Worm (Caenorhabditis elegans) whole organism, late embryonic: ENCODE results near the gene ash-2.

Experiments used
- C38D4.7 ChIP-seq: fragments of 200-800 bp; sonication (Bioruptor generic); optimal IDR thresholded peaks from 2 replicates; lab custom pipeline; 2018; ENCODE audit warnings: mild to moderate bottlenecking, missing genetic modification characterization, moderate library complexity, missing compliant biosample characterization
- F13H6.1 ChIP-seq: sonication (generic microtip); optimal IDR thresholded peaks from 2 replicates; lab custom pipeline; 2016; ENCODE audit warnings: missing genetic modification characterization, missing compliant biosample characterization
- K02D7.2 ChIP-seq: sonication (generic microtip); optimal IDR thresholded peaks from 2 replicates; lab custom pipeline; 2017; ENCODE audit warnings: mild to moderate bottlenecking, missing genetic modification characterization, missing compliant biosample characterization
- K09A11.1 ChIP-seq: sonication (generic microtip); optimal IDR thresholded peaks from 2 replicates; lab custom pipeline; 2017; ENCODE audit warnings: antibody characterized with exemption, mild to moderate bottlenecking, missing genetic modification characterization, missing compliant biosample characterization; ENCODE audit not compliant: insufficient read depth
- T23F11.4 ChIP-seq: fragments of 200-800 bp; sonication (Bioruptor generic); optimal IDR thresholded peaks from 2 replicates; lab custom pipeline; 2018; ENCODE audit warnings: mild to moderate bottlenecking, missing genetic modification characterization, missing compliant biosample characterization
- ama-1 ChIP-seq: fragments of 150-350 bp; optimal IDR thresholded peaks from 2 replicates; lab custom pipeline; 2014
- ceh-18 ChIP-seq: sonication (generic microtip); optimal IDR thresholded peaks from 2 replicates; lab custom pipeline; 2016; ENCODE audit warnings: missing genetic modification characterization, missing compliant biosample characterization
- ceh-19 ChIP-seq: fragments of 200-800 bp; sonication (Bioruptor generic); optimal IDR thresholded peaks from 2 replicates; lab custom pipeline; 2018; ENCODE audit warnings: mild to moderate bottlenecking, missing genetic modification characterization, missing compliant biosample characterization
- ceh-2 ChIP-seq: sonication (generic microtip); optimal IDR thresholded peaks from 2 replicates; lab custom pipeline; 2016; ENCODE audit warnings: missing genotype, missing genetic modification characterization, missing compliant biosample characterization
- ceh-30 ChIP-seq: fragments of 150-350 bp; optimal IDR thresholded peaks from 2 replicates; lab custom pipeline; 2014; ENCODE audit warnings: missing biosample characterization, missing genetic modification characterization
- ceh-34 ChIP-seq: sonication (generic microtip); optimal IDR thresholded peaks from 2 replicates; lab custom pipeline; 2016; ENCODE audit warnings: mild to moderate bottlenecking, missing genetic modification characterization, missing compliant biosample characterization
- ceh-45 ChIP-seq: fragments of 200-800 bp; sonication (Bioruptor generic); IDR thresholded peaks from 2 replicates; pipeline ENCODE4 v1.3.6; 2022; ENCODE audit warnings: missing genetic modification reagents, missing genetic modification characterization, missing compliant biosample characterization
- ceh-6 ChIP-seq: fragments of 200-800 bp; sonication (Bioruptor generic); optimal IDR thresholded peaks from 2 replicates; lab custom pipeline; 2018; ENCODE audit warnings: mild to moderate bottlenecking, missing genetic modification characterization, missing compliant biosample characterization
- ceh-9 ChIP-seq: sonication (generic microtip); optimal IDR thresholded peaks from 2 replicates; lab custom pipeline; 2016; ENCODE audit warnings: mild to moderate bottlenecking, missing genetic modification characterization, inconsistent platforms, missing compliant biosample characterization
- dve-1 ChIP-seq: sonication (generic microtip); optimal IDR thresholded peaks from 2 replicates; lab custom pipeline; 2017; ENCODE audit warnings: antibody characterized with exemption, mild to moderate bottlenecking, missing genetic modification characterization, missing compliant biosample characterization
- elt-2 ChIP-seq: sonication (generic microtip); optimal IDR thresholded peaks from 2 replicates; lab custom pipeline; 2016; ENCODE audit warnings: missing genetic modification reagents, missing genetic modification characterization, missing compliant biosample characterization
- eyg-1 ChIP-seq: sonication (generic microtip); optimal IDR thresholded peaks from 2 replicates; lab custom pipeline; 2016; ENCODE audit warnings: missing genotype, missing genetic modification characterization, missing compliant biosample characterization
- gmeb-2 ChIP-seq: sonication (generic microtip); optimal IDR thresholded peaks from 2 replicates; lab custom pipeline; 2016; ENCODE audit warnings: missing genetic modification characterization, inconsistent platforms, missing compliant biosample characterization
- hlh-15 ChIP-seq: sonication (generic microtip); optimal IDR thresholded peaks from 2 replicates; lab custom pipeline; 2016; ENCODE audit warnings: missing genetic modification characterization, missing compliant biosample characterization
- hlh-8 ChIP-seq: sonication (generic microtip); optimal IDR thresholded peaks from 2 replicates; lab custom pipeline; 2016; ENCODE audit warnings: missing genotype, missing genetic modification characterization, missing compliant biosample characterization
- mec-3 ChIP-seq: sonication (generic microtip); optimal IDR thresholded peaks from 2 replicates; lab custom pipeline; 2016; ENCODE audit warnings: borderline replicate concordance, missing genetic modification characterization, missing compliant biosample characterization
- nfya-1 ChIP-seq: sonication (generic microtip); optimal IDR thresholded peaks from 2 replicates; lab custom pipeline; 2017; ENCODE audit warnings: missing genetic modification characterization, mild to moderate bottlenecking, missing compliant biosample characterization, antibody characterized with exemption, moderate library complexity
- nhr-232 ChIP-seq: sonication (generic microtip); optimal IDR thresholded peaks from 2 replicates; lab custom pipeline; 2016; ENCODE audit warnings: missing genetic modification characterization, missing compliant biosample characterization
- odd-2 ChIP-seq: sonication (generic microtip); optimal IDR thresholded peaks from 2 replicates; lab custom pipeline; 2017; ENCODE audit warnings: antibody characterized with exemption, mild to moderate bottlenecking, missing genetic modification characterization, missing compliant biosample characterization
- pat-9 ChIP-seq: fragments of 200-800 bp; sonication (Bioruptor generic); optimal IDR thresholded peaks from 2 replicates; lab custom pipeline; 2018; ENCODE audit warnings: mild to moderate bottlenecking, missing genetic modification characterization, moderate library complexity, missing compliant biosample characterization
- pax-1 ChIP-seq: fragments of 150-350 bp; optimal IDR thresholded peaks from 2 replicates; lab custom pipeline; 2014; ENCODE audit warnings: missing biosample characterization, missing genetic modification characterization
- ref-2 ChIP-seq: sonication (generic microtip); optimal IDR thresholded peaks from 2 replicates; lab custom pipeline; 2016; ENCODE audit warnings: missing genetic modification characterization, missing compliant biosample characterization
- rnt-1 ChIP-seq: sonication (generic microtip); optimal IDR thresholded peaks from 2 replicates; lab custom pipeline; 2016; ENCODE audit warnings: missing genetic modification characterization, missing compliant biosample characterization
- sdc-2 ChIP-seq: sonication (generic microtip); optimal IDR thresholded peaks from 2 replicates; lab custom pipeline; 2016; ENCODE audit warnings: missing genotype, missing genetic modification characterization, missing compliant biosample characterization
- sox-4 ChIP-seq: sonication (generic microtip); optimal IDR thresholded peaks from 2 replicates; lab custom pipeline; 2017; ENCODE audit warnings: mild to moderate bottlenecking, missing genetic modification characterization, inconsistent platforms, missing compliant biosample characterization
- syd-9 ChIP-seq: sonication (generic microtip); optimal IDR thresholded peaks from 2 replicates; lab custom pipeline; 2016; ENCODE audit warnings: mild to moderate bottlenecking, missing genetic modification characterization, moderate library complexity, missing compliant biosample characterization
- ttx-3 ChIP-seq: sonication (generic microtip); optimal IDR thresholded peaks from 2 replicates; lab custom pipeline; 2016; ENCODE audit warnings: missing genetic modification reagents, missing genetic modification characterization, missing compliant biosample characterization
- unc-3 ChIP-seq, 2 experiments: fragments of 200-800 bp in 1 of 2; sonication (Bioruptor generic) in 1 of 2; sonication (generic microtip) in 1 of 2; conservative IDR thresholded peaks in 1 of 2; optimal IDR thresholded peaks in 1 of 2; 2 replicates each; pipeline versions ENCODE4 v1.3.6 to Lab custom; 2016 to 2022; ENCODE audit warnings: missing compliant biosample characterization in 2 of 2, missing genetic modification characterization in 2 of 2, missing genetic modification reagents in 1 of 2
- unc-42 ChIP-seq: sonication (generic microtip); optimal IDR thresholded peaks from 2 replicates; lab custom pipeline; 2016; ENCODE audit warnings: missing genotype, missing genetic modification characterization, missing compliant biosample characterization
- unc-86 ChIP-seq: sonication (generic microtip); optimal IDR thresholded peaks from 2 replicates; lab custom pipeline; 2016; ENCODE audit warnings: missing genetic modification characterization, missing compliant biosample characterization

Gene ash-2

DNA sequence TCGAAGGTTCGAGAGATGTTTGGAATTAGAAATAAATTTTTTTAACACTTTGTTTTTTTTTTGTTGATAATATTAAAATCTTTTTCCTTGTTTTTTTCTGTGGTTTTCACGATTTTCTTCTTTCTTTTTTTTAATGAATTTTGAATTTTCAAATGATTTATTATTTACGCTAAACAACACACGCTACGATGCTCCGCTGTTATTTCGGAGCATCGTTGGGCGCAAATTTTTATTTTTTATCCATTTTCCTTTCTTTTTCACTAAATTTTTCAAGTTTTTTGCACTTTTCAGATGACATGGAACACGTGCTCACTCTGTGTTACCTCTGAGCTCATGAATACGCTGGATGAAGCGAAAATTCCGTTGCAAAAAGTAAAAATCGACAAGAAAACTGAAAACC lies 17.6 kb upstream of the ash-2 start, which contains the start of the genes W03C9.1 and W03C9.2:
Gene W03C9.1, minus strand, starts transcription at position 46 of the 400 bp plus-strand sequence.
Gene W03C9.2, plus strand, starts transcription at position 286 of the 400 bp plus-strand sequence.
- TF ChIP-seq nfya-1 (tag; lab: Kevin White, UChicago) (no peak), K02D7.2 (tag; lab: Kevin White, UChicago) (no peak), pat-9 (tag; lab: Kevin White, UChicago) (no peak), nhr-232 (tag; lab: Kevin White, UChicago) (no peak), ceh-45 (GFP tag; lab: Robert Waterston, UW) (no peak), syd-9 (tag; lab: Kevin White, UChicago) (no peak), hlh-8 (tag; lab: Kevin White, UChicago) (no peak), ttx-3 (tag; lab: Kevin White, UChicago) (no peak), ceh-2 (tag; lab: Kevin White, UChicago) (no peak), ceh-34 (no peak), ceh-30 (tag; lab: Kevin White, UChicago) (no peak), T23F11.4 (GFP tag; lab: Kevin White, UChicago) (no peak), ceh-19 (GFP tag; lab: Kevin White, UChicago) (no peak)

DNA sequence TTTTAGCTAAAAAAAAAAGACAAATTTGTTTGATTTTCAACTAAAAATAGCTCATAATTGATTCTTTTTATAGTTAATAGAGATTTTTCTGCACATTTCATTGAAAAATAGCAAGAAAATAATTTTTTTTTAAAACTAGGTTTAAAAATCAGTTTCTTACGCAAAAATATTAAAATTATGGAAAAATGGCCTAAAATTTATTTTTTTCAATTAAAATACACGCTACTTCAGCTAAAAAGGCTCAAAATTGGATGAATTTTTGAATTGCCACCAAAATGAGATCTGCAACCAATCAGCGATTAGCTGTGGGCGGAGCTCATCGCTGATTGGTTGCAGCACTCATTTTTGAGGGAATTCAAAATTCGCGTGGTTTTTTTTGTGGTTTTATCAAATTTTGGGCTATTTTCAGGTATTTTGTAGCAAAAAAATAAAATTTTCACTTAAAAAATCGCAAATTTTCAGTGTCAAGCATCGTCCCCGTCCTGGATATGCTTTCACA lies 16.5 kb upstream of the ash-2 start:
- TF ChIP-seq ttx-3 (tag; lab: Kevin White, UChicago): no peak
- peak; percentile 84 for TF ChIP-seq nfya-1 (tag; lab: Kevin White, UChicago)
- TF ChIP-seq eyg-1 (tag; lab: Kevin White, UChicago): no peak
- no peak for TF ChIP-seq hlh-15

DNA sequence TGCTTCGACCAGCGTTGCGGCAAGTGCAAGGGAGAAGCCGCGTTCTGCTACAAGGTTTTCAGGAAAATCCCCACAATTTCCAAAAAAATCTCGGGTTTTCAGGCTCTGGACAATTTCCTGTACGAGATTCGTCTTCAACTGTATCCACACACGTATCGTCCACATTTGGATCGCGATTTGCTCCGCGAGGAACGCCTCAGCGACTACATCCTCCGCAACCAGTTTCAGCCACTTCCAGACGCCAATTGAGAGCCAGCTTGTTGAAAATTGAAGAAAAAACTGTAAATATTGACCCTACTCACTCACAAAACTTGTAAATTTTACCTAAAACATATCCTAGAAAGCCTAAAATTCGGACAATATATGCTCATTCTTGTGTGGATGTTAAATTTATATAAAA lies 14.8 kb upstream of the ash-2 start:
- TF ChIP-seq unc-42 (tag; lab: Kevin White, UChicago) (no peak), ceh-18 (no peak), K02D7.2 (tag; lab: Kevin White, UChicago) (no peak), hlh-8 (tag; lab: Kevin White, UChicago) (no peak), ceh-9 (tag; lab: Kevin White, UChicago) (no peak), syd-9 (tag; lab: Kevin White, UChicago) (no peak), F13H6.1 (tag; lab: Kevin White, UChicago) (no peak), odd-2 (tag; lab: Kevin White, UChicago) (no peak), sdc-2 (no peak)

DNA sequence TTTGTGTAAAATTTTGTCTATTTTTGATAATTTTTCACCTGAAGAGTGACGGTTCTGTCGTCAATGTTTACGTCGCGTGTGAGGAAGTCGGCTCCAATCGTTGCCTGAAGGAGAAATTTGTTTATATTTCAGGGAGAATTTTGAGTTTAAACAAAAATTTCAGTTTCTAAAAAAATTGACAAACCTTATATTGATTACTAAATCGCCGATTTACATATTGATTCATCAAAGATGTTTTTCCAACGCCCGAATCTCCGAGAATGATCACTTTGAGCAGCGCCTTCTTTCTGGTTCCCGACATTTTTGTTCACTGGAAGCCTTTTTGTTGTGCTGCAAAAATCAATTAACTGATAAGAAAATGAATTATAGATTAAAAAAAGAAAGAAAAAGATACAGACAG lies 13.0 kb upstream of the ash-2 start, which contains the start of gene rab-7:
Gene rab-7, minus strand, starts transcription at position 330 of the 400 bp plus-strand sequence.
- no peak for TF ChIP-seq rnt-1 (tag; lab: Kevin White, UChicago)
- no peak for TF ChIP-seq ama-1 (lab: Kevin White, UChicago)
- no peak for TF ChIP-seq elt-2
- no peak for TF ChIP-seq mec-3 (tag; lab: Kevin White, UChicago)
- TF ChIP-seq C38D4.7 (GFP tag; lab: Kevin White, UChicago): no peak
- TF ChIP-seq syd-9 (tag; lab: Kevin White, UChicago): no peak
- no peak for TF ChIP-seq ceh-6 (GFP tag; lab: Kevin White, UChicago)
- TF ChIP-seq sox-4 (tag; lab: Kevin White, UChicago): no peak
- TF ChIP-seq unc-3 (GFP tag; conservative IDR thresholded peaks at IDR 0.05; lab: Robert Waterston, UW): no peak
- no peak for TF ChIP-seq unc-3 (tag; optimal IDR thresholded peaks at IDR 0.05; lab: Kevin White, UChicago)
- no peak for TF ChIP-seq ceh-30 (tag; lab: Kevin White, UChicago)
- no peak for TF ChIP-seq sdc-2
- no peak for TF ChIP-seq ref-2
- TF ChIP-seq K09A11.1 (tag; lab: Kevin White, UChicago): no peak
- TF ChIP-seq pax-1 (tag; lab: Kevin White, UChicago): no peak
- no peak for TF ChIP-seq K02D7.2 (tag; lab: Kevin White, UChicago)
- no peak for TF ChIP-seq unc-86
- TF ChIP-seq gmeb-2 (tag; lab: Kevin White, UChicago): no peak
- no peak for TF ChIP-seq dve-1 (tag; lab: Kevin White, UChicago)
